Fruit fly (Drosophila melanogaster): ENCODE data around the gene pad.
A peak's percentile ranks its signal among the peaks of the same experiment; 100 is the strongest.

pad gene

DNA sequence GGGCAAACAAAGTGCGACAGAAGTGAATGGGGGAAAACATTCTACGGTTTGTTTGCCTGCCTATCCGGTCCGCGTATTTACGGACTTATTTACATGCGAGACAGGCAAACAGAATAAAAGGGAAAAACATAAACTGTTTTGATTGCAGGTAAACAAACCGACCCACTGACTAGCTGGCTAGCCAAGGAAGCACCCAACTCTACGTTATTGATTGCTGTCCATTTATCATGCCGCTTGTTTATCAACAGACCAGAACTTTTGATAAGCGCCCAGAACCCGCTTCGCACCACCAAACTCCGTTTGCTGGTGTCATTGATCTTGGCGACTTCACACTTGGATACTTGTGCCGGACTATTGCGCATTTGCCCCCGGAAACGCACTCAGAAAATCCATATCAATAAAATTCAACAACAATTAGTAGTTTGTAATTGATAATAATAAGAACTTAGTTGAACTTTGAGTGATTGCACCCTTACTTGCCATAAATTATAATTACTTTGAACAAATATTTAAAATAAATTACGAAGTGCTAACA lies 10.2 kb upstream of the pad start:
- TF ChIP-seq B-H1 (GFP tag; IDR thresholded peaks at IDR 0.05) (no peak), CG17385 (GFP tag; optimal IDR thresholded peaks at IDR 0.05) (peak; percentile 44), CG4820 (GFP tag; optimal IDR thresholded peaks at IDR 0.05) (no peak), CG17612 (GFP tag; IDR thresholded peaks at IDR 0.05) (no peak), CG15269 (tag; optimal IDR thresholded peaks at IDR 0.05) (peak; percentile 40), CG34224 (GFP tag; IDR thresholded peaks at IDR 0.05; ENCODE audit: partially characterized antibody) (no peak), CG12155 (GFP tag; optimal IDR thresholded peaks at IDR 0.05) (peak; percentile 1), NK7.1 (GFP tag; optimal IDR thresholded peaks at IDR 0.05) (peak; percentile 60), ewg (GFP tag; optimal IDR thresholded peaks at IDR 0.05) (peak; percentile 66), ATbp (GFP tag; optimal IDR thresholded peaks at IDR 0.05) (peak; percentile 83), Bteb2 (GFP tag; optimal IDR thresholded peaks at IDR 0.05) (peak; percentile 27), esg (GFP tag; conservative IDR thresholded peaks at IDR 0.05) (no peak), CG16863 (GFP tag; optimal IDR thresholded peaks at IDR 0.05) (peak; percentile 53), CG18764 (GFP tag; optimal IDR thresholded peaks at IDR 0.05) (peak; percentile 62), bcd (GFP tag; optimal IDR thresholded peaks at IDR 0.05) (peak; percentile 38), nerfin-1 (tag; optimal IDR thresholded peaks at IDR 0.05) (peak; percentile 67), CG34422 (GFP tag; IDR thresholded peaks at IDR 0.05) (0 out of 3 replicates have a peak, but pooled peaks have one; percentile 19), H2.0 (GFP tag; IDR thresholded peaks at IDR 0.05) (no peak), CG16813 (GFP tag; IDR thresholded peaks at IDR 0.05; ENCODE audit: partially characterized antibody) (no peak), HLH3B (GFP tag; IDR thresholded peaks at IDR 0.05) (peak; percentile 36; the same call in 1 of the 2 replicates), Hmx (GFP tag; optimal IDR thresholded peaks at IDR 0.05) (no peak), wdn (GFP tag; IDR thresholded peaks at IDR 0.05) (peak; percentile 45; the same call in 1 of the 2 replicates), sqz (GFP tag; optimal IDR thresholded peaks at IDR 0.05) (no peak), kni (GFP tag; optimal IDR thresholded peaks at IDR 0.05) (peak; percentile 82), CrebB (tag; optimal IDR thresholded peaks at IDR 0.05) (peak; percentile 86), cwo (GFP tag; optimal IDR thresholded peaks at IDR 0.05) (peak; percentile 22), p53 (GFP tag; optimal IDR thresholded peaks at IDR 0.05) (peak; percentile 37), otp (GFP tag; IDR thresholded peaks at IDR 0.05) (peak; percentile 80), tll (GFP tag; optimal IDR thresholded peaks at IDR 0.05) (no peak), mirr (GFP tag; optimal IDR thresholded peaks at IDR 0.05) (peak; percentile 72), ind (GFP tag; optimal IDR thresholded peaks at IDR 0.05) (no peak), nerfin-2 (GFP tag; IDR thresholded peaks at IDR 0.05; ENCODE audit: partially characterized antibody) (no peak), CG3065 (GFP tag; optimal IDR thresholded peaks at IDR 0.05) (peak; percentile 60), CG14441 (GFP tag; IDR thresholded peaks at IDR 0.05) (peak; percentile 48; the same call in 1 of the 2 replicates), Vsx1 (GFP tag; optimal IDR thresholded peaks at IDR 0.05) (peak; percentile 75), HHEX (GFP tag; optimal IDR thresholded peaks at IDR 0.05) (peak; percentile 58), lov (optimal IDR thresholded peaks at IDR 0.05) (no peak), lov (GFP tag; IDR thresholded peaks at IDR 0.05) (peak; percentile 61; the same call in 1 of the 3 replicates), CG7839 (tag; optimal IDR thresholded peaks at IDR 0.05) (peak; percentile 22), CG6683 (GFP tag; optimal IDR thresholded peaks at IDR 0.05) (no peak), fu2 (GFP tag; optimal IDR thresholded peaks at IDR 0.05) (no peak), D19B (GFP tag; optimal IDR thresholded peaks at IDR 0.05) (no peak), Dref (GFP tag; IDR thresholded peaks at IDR 0.05) (no peak), CG31365 (tag; optimal IDR thresholded peaks at IDR 0.05) (peak; percentile 51), Abd-B (GFP tag; optimal IDR thresholded peaks at IDR 0.05) (no peak), Doc2 (GFP tag; IDR thresholded peaks at IDR 0.05) (no peak), gfzf (GFP tag; optimal IDR thresholded peaks at IDR 0.05) (no peak), tup (GFP tag; optimal IDR thresholded peaks at IDR 0.05) (peak; percentile 44), CG13894 (tag; optimal IDR thresholded peaks at IDR 0.05) (no peak), Dp (GFP tag; optimal IDR thresholded peaks at IDR 0.05) (no peak)
